Worm (Caenorhabditis elegans): ENCODE data around the gene ash-2.

DNA sequence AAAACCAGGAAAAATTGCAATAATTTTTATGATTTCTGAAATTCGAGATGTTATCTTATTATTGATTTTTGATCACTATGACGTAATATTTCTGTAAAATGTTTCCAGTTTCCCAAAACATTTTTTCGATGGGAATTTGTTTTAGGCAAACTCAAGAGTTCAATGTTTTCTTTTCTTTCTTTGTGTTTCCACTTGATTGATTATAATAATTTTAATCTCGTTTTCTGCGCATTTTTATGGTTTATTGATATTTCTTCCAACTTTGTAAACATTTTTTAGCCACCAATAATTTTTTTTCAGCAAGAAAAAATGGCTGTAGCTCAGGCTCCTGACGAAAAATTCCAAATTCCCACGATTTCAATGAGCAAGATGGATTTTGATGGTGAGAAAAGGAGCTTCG, 25.4 kb upstream of the ash-2 start, which contains the start of gene W03C9.6:
- TF ChIP-seq unc-62 (GFP tag; optimal IDR thresholded peaks at IDR 0.05) (no peak), ztf-11 (tag; optimal IDR thresholded peaks at IDR 0.05) (no peak), nhr-28 (tag; optimal IDR thresholded peaks at IDR 0.05) (no peak), snpc-4 (tag; optimal IDR thresholded peaks at IDR 0.05) (no peak), ceh-83 (GFP tag; optimal IDR thresholded peaks at IDR 0.05) (no peak), unc-120 (tag; optimal IDR thresholded peaks at IDR 0.05; ENCODE audit: poor library complexity, severe bottlenecking) (no peak), lsy-2 (tag; optimal IDR thresholded peaks at IDR 0.05) (no peak), sptf-1 (tag; optimal IDR thresholded peaks at IDR 0.05) (no peak), elt-1 (tag; optimal IDR thresholded peaks at IDR 0.05; ENCODE audit: borderline replicate concordance, insufficient read depth) (no peak), pha-4 (tag; optimal IDR thresholded peaks at IDR 0.05) (no peak), hlh-1 (tag; optimal IDR thresholded peaks at IDR 0.05) (no peak), nhr-237 (tag; optimal IDR thresholded peaks at IDR 0.05) (no peak), mab-5 (tag; optimal IDR thresholded peaks at IDR 0.05) (no peak)

All from whole organism, mixed stage, embryonic.